Fruit fly (Drosophila melanogaster) whole organism: ENCODE measurements around the gene CG5961.

Source experiments
- CG8478 ChIP-seq: fragments of >200 bp; optimal IDR thresholded peaks from 2 replicates; lab custom pipeline; 2018; ENCODE audit warnings: inconsistent platforms
- Dll ChIP-seq: fragments of >200 bp; optimal IDR thresholded peaks from 2 replicates; lab custom pipeline; 2017
- psq ChIP-seq: fragments of >200 bp; optimal IDR thresholded peaks from 2 replicates; lab custom pipeline; 2017
- usp ChIP-seq: fragments of >200 bp; optimal IDR thresholded peaks from 2 replicates; lab custom pipeline; 2017; ENCODE audit warnings: missing biosample characterization, missing genetic modification characterization, mixed read lengths

DNA sequence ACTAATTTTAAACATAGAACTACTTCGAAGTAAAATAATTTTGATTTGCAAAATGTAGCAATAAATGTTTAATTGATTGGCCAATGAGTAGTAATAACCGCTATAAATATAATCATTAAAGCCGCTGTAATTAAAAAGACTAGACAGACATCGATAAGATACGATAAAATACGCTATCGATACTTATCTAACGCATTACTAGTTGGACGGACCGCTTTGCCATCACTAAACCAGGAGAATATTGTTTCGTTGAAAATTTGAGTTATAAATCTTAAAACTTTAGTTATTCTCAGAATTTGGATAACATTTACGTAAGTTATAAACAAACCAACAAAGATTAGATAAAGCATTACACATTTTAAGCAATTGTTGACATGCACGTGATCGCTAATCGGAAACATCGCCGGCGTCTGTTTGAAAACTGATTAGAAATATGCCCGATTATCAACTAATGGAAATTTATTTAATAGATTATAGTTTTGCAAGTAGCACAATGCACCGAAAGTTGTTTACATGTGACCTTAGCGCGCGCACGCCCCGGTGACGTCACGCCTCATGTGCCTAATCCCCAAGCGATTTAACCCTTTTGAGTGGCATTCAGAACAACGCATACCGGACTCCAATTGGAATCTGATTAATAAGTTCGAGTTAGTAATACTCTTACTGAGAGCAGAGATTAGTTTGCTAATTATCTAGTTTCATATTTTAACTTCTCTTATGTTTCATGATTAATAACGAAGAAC is 20.5 kb downstream of the CG5961 start, which contains the start of gene Desat1:
- TF ChIP-seq usp (GFP tag; lab: Kevin White, UChicago) (no peak), CG8478 (lab: Kevin White, UChicago) (no peak), psq (lab: Kevin White, UChicago) (no peak), Dll (lab: Kevin White, UChicago) (no peak)
